Fruit fly (Drosophila melanogaster): Measurements from ENCODE around the gene CG13284.

DNA sequence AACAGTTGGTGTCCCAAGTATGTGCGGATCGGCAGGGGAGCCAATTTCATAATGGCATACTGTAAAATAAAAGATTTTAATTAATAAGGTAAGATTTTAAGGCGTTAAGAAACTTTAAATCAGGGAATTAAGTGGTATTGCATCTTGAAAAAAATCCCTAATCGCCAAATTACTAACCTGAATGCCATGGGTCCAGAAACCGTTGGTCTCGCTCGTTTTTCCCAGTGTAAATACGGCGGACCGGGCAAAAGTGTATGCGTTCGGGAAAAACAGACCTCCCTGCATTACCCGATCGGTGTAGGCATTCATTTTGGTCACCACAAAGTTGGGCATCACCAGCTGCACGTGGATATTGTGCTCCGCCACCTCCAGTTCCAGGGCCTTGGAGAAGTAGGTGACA, 5.2 kb downstream of the CG13284 start:
- TF ChIP-seq CG10669 (GFP tag; optimal IDR thresholded peaks at IDR 0.05) (no peak), CG8319 (GFP tag; optimal IDR thresholded peaks at IDR 0.05) (no peak)
